Worm (Caenorhabditis elegans): ENCODE data around the gene srw-120.

- TF ChIP-seq F13C5.2 (tag; optimal IDR thresholded peaks at IDR 0.05) (no peak), ama-1 (optimal IDR thresholded peaks at IDR 0.05) (no peak), ets-7 (tag; optimal IDR thresholded peaks at IDR 0.05) (no peak), tbx-37 (GFP tag; conservative IDR thresholded peaks at IDR 0.05) (no peak), tbx-11 (GFP tag; IDR thresholded peaks at IDR 0.05) (no peak), hmg-4 (GFP tag; optimal IDR thresholded peaks at IDR 0.05) (no peak), sea-1 (GFP tag; conservative IDR thresholded peaks at IDR 0.05) (no peak), hmbx-1 (tag; optimal IDR thresholded peaks at IDR 0.05) (no peak), ceh-36 (tag; optimal IDR thresholded peaks at IDR 0.05) (no peak), flt-1 (GFP tag; IDR thresholded peaks at IDR 0.05) (no peak), hnd-1 (tag; optimal IDR thresholded peaks at IDR 0.05) (no peak), aly-1 (tag; optimal IDR thresholded peaks at IDR 0.05) (no peak), ceh-13 (GFP tag; optimal IDR thresholded peaks at IDR 0.05) (no peak)
These were observed 33.0 kb downstream of the srw-120 start, which contains the start of gene srw-138 for ce11 chrV:2962960-2963359.

All from whole organism, early embryonic.